Worm (Caenorhabditis elegans) whole organism, L1 larva: ENCODE measurements around the gene Y62H9A.13.

Source experiments
- C04F5.9 ChIP-seq: sonication (generic microtip); optimal IDR thresholded peaks from 2 replicates; lab custom pipeline; 2016; ENCODE audit warnings: missing genetic modification characterization, missing compliant biosample characterization
- C16A3.4 ChIP-seq: fragments of 150-350 bp; optimal IDR thresholded peaks from 2 replicates; lab custom pipeline; 2014; ENCODE audit warnings: missing biosample characterization, missing genetic modification characterization
- C34B4.2 ChIP-seq: sonication (generic microtip); optimal IDR thresholded peaks from 2 replicates; lab custom pipeline; 2017; ENCODE audit warnings: mild to moderate bottlenecking, missing genetic modification characterization, missing compliant biosample characterization
- F16B12.6 ChIP-seq: fragments of 150-350 bp; optimal IDR thresholded peaks from 2 replicates; lab custom pipeline; 2014; ENCODE audit warnings: missing biosample characterization, missing genetic modification characterization
- Y116A8C.19 ChIP-seq: sonication (generic microtip); optimal IDR thresholded peaks from 2 replicates; lab custom pipeline; 2016; ENCODE audit warnings: missing compliant biosample characterization, missing genetic modification characterization, borderline replicate concordance
- aha-1 ChIP-seq: fragments of 150-350 bp; optimal IDR thresholded peaks from 2 replicates; lab custom pipeline; 2014; ENCODE audit warnings: missing biosample characterization, missing genetic modification characterization
- blmp-1 ChIP-seq: fragments of 150-350 bp; optimal IDR thresholded peaks from 2 replicates; lab custom pipeline; 2014; ENCODE audit warnings: missing biosample characterization, missing genetic modification characterization
- ceh-90 ChIP-seq: sonication (generic microtip); optimal IDR thresholded peaks from 2 replicates; lab custom pipeline; 2016; ENCODE audit warnings: missing genetic modification characterization, missing compliant biosample characterization
- ces-1 ChIP-seq: fragments of 150-350 bp; optimal IDR thresholded peaks from 2 replicates; lab custom pipeline; 2014; ENCODE audit warnings: missing biosample characterization, missing genetic modification reagents, missing genetic modification characterization
- dpl-1 ChIP-seq, 3 experiments: fragments of 150-350 bp in 2 of 3; sonication (generic microtip) in 1 of 3; optimal IDR thresholded peaks; 2 replicates each; lab custom pipeline; 2014 to 2017; ENCODE audit warnings: missing biosample characterization in 3 of 3, missing genetic modification characterization in 3 of 3, missing genetic modification reagents in 3 of 3
- dsc-1 ChIP-seq: sonication (generic microtip); optimal IDR thresholded peaks from 2 replicates; lab custom pipeline; 2016; ENCODE audit warnings: mild to moderate bottlenecking, missing genetic modification characterization, missing compliant biosample characterization
- efl-3 ChIP-seq: fragments of 200-800 bp; sonication (Bioruptor generic); optimal IDR thresholded peaks from 2 replicates; lab custom pipeline; 2018; ENCODE audit warnings: mild to moderate bottlenecking, missing genetic modification characterization, missing compliant biosample characterization
- egl-13 ChIP-seq: sonication (generic microtip); optimal IDR thresholded peaks from 2 replicates; lab custom pipeline; 2016; ENCODE audit warnings: missing genotype, missing genetic modification reagents, missing genetic modification characterization, missing compliant biosample characterization
- egl-27 ChIP-seq, 2 experiments: fragments of 150-350 bp in 1 of 2; sonication (generic microtip); optimal IDR thresholded peaks; 3 replicates each; lab custom pipeline; 2017 to 2018; ENCODE audit warnings: missing biosample characterization in 2 of 2, missing genetic modification characterization in 2 of 2, missing genetic modification reagents in 2 of 2
- elt-3 ChIP-seq, 6 experiments: fragments of 150-350 bp in 1 of 6; sonication (generic microtip); optimal IDR thresholded peaks; 2 replicates each; lab custom pipeline; 2017 to 2018; ENCODE audit warnings: missing biosample characterization in 6 of 6, missing genetic modification characterization in 6 of 6, inconsistent platforms in 1 of 6
- fkh-8 ChIP-seq: sonication (generic microtip); optimal IDR thresholded peaks from 2 replicates; lab custom pipeline; 2016; ENCODE audit warnings: mild to moderate bottlenecking, missing genetic modification characterization, missing compliant biosample characterization
- hlh-17 ChIP-seq: fragments of 200-800 bp; sonication (Bioruptor generic); optimal IDR thresholded peaks from 2 replicates; lab custom pipeline; 2018; ENCODE audit warnings: missing genetic modification characterization, mild to moderate bottlenecking, missing compliant biosample characterization, moderate library complexity, borderline replicate concordance
- hlh-4 ChIP-seq: sonication (generic microtip); optimal IDR thresholded peaks from 2 replicates; lab custom pipeline; 2016; ENCODE audit warnings: mild to moderate bottlenecking, missing genetic modification characterization, missing compliant biosample characterization
- hpl-2 ChIP-seq: fragments of 150-350 bp; optimal IDR thresholded peaks from 2 replicates; lab custom pipeline; 2014; ENCODE audit warnings: missing biosample characterization, missing genetic modification reagents, missing genetic modification characterization
- irx-1 ChIP-seq: sonication (generic microtip); optimal IDR thresholded peaks from 2 replicates; lab custom pipeline; 2016; ENCODE audit warnings: missing genetic modification characterization, missing compliant biosample characterization
- isw-1 ChIP-seq: fragments of 200-800 bp; sonication (Bioruptor generic); IDR thresholded peaks from 2 replicates; pipeline ENCODE4 v1.3.6; 2022; ENCODE audit warnings: missing genetic modification characterization, missing compliant biosample characterization
- jun-1 ChIP-seq: fragments of 150-350 bp; optimal IDR thresholded peaks from 2 replicates; lab custom pipeline; 2014; ENCODE audit warnings: missing biosample characterization, missing genetic modification reagents, missing genetic modification characterization
- lin-13 ChIP-seq: fragments of 150-350 bp; optimal IDR thresholded peaks from 2 replicates; lab custom pipeline; 2014; ENCODE audit warnings: missing biosample characterization, missing genetic modification reagents, missing genetic modification characterization
- lin-35 ChIP-seq, 2 experiments: fragments of 150-350 bp; optimal IDR thresholded peaks; 2 replicates each; lab custom pipeline; 2014; ENCODE audit warnings: missing biosample characterization in 2 of 2, missing genetic modification characterization in 2 of 2, missing genetic modification reagents in 2 of 2
- lir-3 ChIP-seq: sonication (generic microtip); optimal IDR thresholded peaks from 2 replicates; lab custom pipeline; 2016; ENCODE audit warnings: mild to moderate bottlenecking, missing genetic modification characterization, moderate library complexity, missing compliant biosample characterization; ENCODE audit not compliant: poor library complexity
- mab-9 ChIP-seq: fragments of 200-800 bp; sonication (Bioruptor generic); IDR thresholded peaks from 2 replicates; pipeline ENCODE4 v1.3.6; 2022; ENCODE audit warnings: missing genetic modification reagents, missing genetic modification characterization, missing compliant biosample characterization
- mdl-1 ChIP-seq, 2 experiments: fragments of 150-350 bp; optimal IDR thresholded peaks; 2 replicates each; lab custom pipeline; 2014 to 2017; ENCODE audit warnings: missing biosample characterization in 2 of 2, missing genetic modification characterization in 2 of 2, inconsistent platforms in 1 of 2
- nhr-11 ChIP-seq: fragments of 150-350 bp; optimal IDR thresholded peaks from 2 replicates; lab custom pipeline; 2014; ENCODE audit warnings: missing biosample characterization, missing genetic modification characterization
- nhr-20 ChIP-seq: sonication (generic microtip); optimal IDR thresholded peaks from 2 replicates; lab custom pipeline; 2016; ENCODE audit warnings: mild to moderate bottlenecking, missing genetic modification characterization, missing compliant biosample characterization
- nhr-47 ChIP-seq: sonication (generic microtip); optimal IDR thresholded peaks from 2 replicates; lab custom pipeline; 2016; ENCODE audit warnings: mild to moderate bottlenecking, missing genetic modification characterization, moderate library complexity, missing compliant biosample characterization
- nhr-71 ChIP-seq: sonication (generic microtip); optimal IDR thresholded peaks from 2 replicates; lab custom pipeline; 2016; ENCODE audit warnings: mild to moderate bottlenecking, missing genetic modification characterization, moderate library complexity, missing compliant biosample characterization
- nhr-76 ChIP-seq: sonication (generic microtip); optimal IDR thresholded peaks from 2 replicates; lab custom pipeline; 2017; ENCODE audit warnings: missing biosample characterization, missing genetic modification characterization
- nhr-77 ChIP-seq: fragments of 150-350 bp; optimal IDR thresholded peaks from 2 replicates; lab custom pipeline; 2014; ENCODE audit warnings: missing biosample characterization, missing genetic modification characterization
- nhr-85 ChIP-seq: sonication (generic microtip); peaks from one replicate; lab custom pipeline; 2016; ENCODE audit warnings: missing genetic modification characterization, inconsistent platforms, missing compliant biosample characterization
- nhr-90 ChIP-seq: sonication (generic microtip); optimal IDR thresholded peaks from 2 replicates; lab custom pipeline; 2016; ENCODE audit warnings: mild to moderate bottlenecking, missing genetic modification characterization, missing compliant biosample characterization; ENCODE audit not compliant: poor library complexity
- pag-3 ChIP-seq: sonication (generic microtip); optimal IDR thresholded peaks from 2 replicates; lab custom pipeline; 2017; ENCODE audit warnings: missing genetic modification characterization, mild to moderate bottlenecking, missing compliant biosample characterization, antibody characterized with exemption, borderline replicate concordance; ENCODE audit not compliant: insufficient read depth
- pax-3 ChIP-seq: fragments of 200-800 bp; sonication (Bioruptor generic); optimal IDR thresholded peaks from 2 replicates; lab custom pipeline; 2018; ENCODE audit warnings: mild to moderate bottlenecking, missing genetic modification characterization, moderate library complexity, missing compliant biosample characterization
- snpc-4 ChIP-seq: fragments of 150-350 bp; optimal IDR thresholded peaks from 2 replicates; lab custom pipeline; 2014; ENCODE audit warnings: missing biosample characterization, missing genetic modification characterization
- snu-23 ChIP-seq: sonication (generic microtip); optimal IDR thresholded peaks from 2 replicates; lab custom pipeline; 2016; ENCODE audit warnings: missing genetic modification characterization, missing compliant biosample characterization
- sptf-1 ChIP-seq: fragments of 150-350 bp; optimal IDR thresholded peaks from 2 replicates; lab custom pipeline; 2014; ENCODE audit warnings: missing biosample characterization, missing genetic modification characterization
- swsn-7 ChIP-seq: sonication (generic microtip); optimal IDR thresholded peaks from 2 replicates; lab custom pipeline; 2016; ENCODE audit warnings: missing genetic modification characterization, missing compliant biosample characterization
- tbx-2 ChIP-seq: sonication (generic microtip); optimal IDR thresholded peaks from 2 replicates; lab custom pipeline; 2016; ENCODE audit warnings: missing genetic modification characterization, missing compliant biosample characterization
- unc-130 ChIP-seq: fragments of 150-350 bp; optimal IDR thresholded peaks from 2 replicates; lab custom pipeline; 2017; ENCODE audit warnings: missing biosample characterization, missing genetic modification characterization, inconsistent platforms
- vab-15 ChIP-seq: sonication (generic microtip); optimal IDR thresholded peaks from 2 replicates; lab custom pipeline; 2017; ENCODE audit warnings: missing genotype, mild to moderate bottlenecking, missing genetic modification characterization, missing compliant biosample characterization
- xbp-1 ChIP-seq: sonication (generic microtip); optimal IDR thresholded peaks from 2 replicates; lab custom pipeline; 2016; ENCODE audit warnings: missing genetic modification characterization, missing compliant biosample characterization
- zag-1 ChIP-seq: fragments of 150-350 bp; optimal IDR thresholded peaks from 2 replicates; lab custom pipeline; 2014; ENCODE audit warnings: missing biosample characterization, missing genetic modification characterization
- zip-4 ChIP-seq: fragments of 200-800 bp; sonication (Bioruptor generic); optimal IDR thresholded peaks from 2 replicates; lab custom pipeline; 2018; ENCODE audit warnings: mild to moderate bottlenecking, missing genetic modification characterization, moderate library complexity, missing compliant biosample characterization
- ztf-4 ChIP-seq: fragments of 150-350 bp; optimal IDR thresholded peaks from 2 replicates; lab custom pipeline; 2014; ENCODE audit warnings: missing biosample characterization, missing genetic modification characterization

The Y62H9A.13 gene

ce11 chrX:11924158-11924557 lies 7.4 kb downstream of the Y62H9A.13 start, which contains the start of gene F55G7.1 (continued):
- peak; percentile 3 for TF ChIP-seq nhr-77 (tag; lab: Kevin White, UChicago)
- TF ChIP-seq lin-35 (GFP tag; optimal IDR thresholded peaks at IDR 0.05; lab: Kevin White, UChicago): peak in 1 of 2 experiments; percentile 67
- TF ChIP-seq hlh-4 (tag; lab: Kevin White, UChicago): no peak
- TF ChIP-seq sptf-1 (tag; lab: Kevin White, UChicago): no peak
- TF ChIP-seq ceh-90 (tag; lab: Kevin White, UChicago): no peak
- peak; percentile 52 for TF ChIP-seq C16A3.4 (tag; lab: Kevin White, UChicago)
- no peak for TF ChIP-seq lin-13 (GFP tag; lab: Kevin White, UChicago)
- TF ChIP-seq pax-3 (tag; lab: Kevin White, UChicago): no peak
- TF ChIP-seq ztf-4: peak; percentile 31
- peak; percentile 78 for TF ChIP-seq jun-1
- no peak for TF ChIP-seq unc-130 (tag; lab: Kevin White, UChicago)
- no peak for TF ChIP-seq F16B12.6 (tag; lab: Kevin White, UChicago)
- peak; percentile 56 for TF ChIP-seq tbx-2 (tag; lab: Kevin White, UChicago)
- no peak for TF ChIP-seq pag-3 (tag; lab: Kevin White, UChicago)
- TF ChIP-seq nhr-85 (tag; lab: Kevin White, UChicago): peak; percentile 75
- peak; percentile 72 for TF ChIP-seq nhr-90 (tag; lab: Kevin White, UChicago)
- TF ChIP-seq snpc-4 (tag; lab: Kevin White, UChicago): no peak
- TF ChIP-seq Y116A8C.19 (tag; lab: Kevin White, UChicago): no peak
- peak; percentile 71 for TF ChIP-seq dsc-1
- TF ChIP-seq dpl-1 (GFP tag; optimal IDR thresholded peaks at IDR 0.05; lab: Kevin White, UChicago): no peak
- TF ChIP-seq isw-1 (GFP tag; lab: Robert Waterston, UW): no peak
- TF ChIP-seq vab-15 (tag; lab: Kevin White, UChicago): no peak
- no peak for TF ChIP-seq nhr-76 (tag; lab: Kevin White, UChicago)
- TF ChIP-seq egl-13: no peak
- no peak for TF ChIP-seq hlh-17 (GFP tag; lab: Kevin White, UChicago)
- no peak for TF ChIP-seq lir-3 (tag; lab: Kevin White, UChicago)
- no peak for TF ChIP-seq C34B4.2
- peak; percentile 13 for TF ChIP-seq hpl-2 (GFP tag; lab: Kevin White, UChicago)
- TF ChIP-seq nhr-20 (tag; lab: Kevin White, UChicago): peak; percentile 52
- TF ChIP-seq nhr-47 (tag; lab: Kevin White, UChicago): peak; percentile 77
- peak in 4 of 6 experiments; percentile 23 to 38 (median 26) for TF ChIP-seq elt-3 (tag; optimal IDR thresholded peaks at IDR 0.05; lab: Kevin White, UChicago)
- TF ChIP-seq egl-27 (tag; optimal IDR thresholded peaks at IDR 0.05; lab: Kevin White, UChicago): no peak
- TF ChIP-seq nhr-11 (tag; lab: Kevin White, UChicago): no peak
- no peak for TF ChIP-seq aha-1
- peak; percentile 32 for TF ChIP-seq irx-1
- no peak for TF ChIP-seq efl-3 (GFP tag; lab: Kevin White, UChicago)
- TF ChIP-seq ces-1 (GFP tag; lab: Kevin White, UChicago): no peak
- peak; percentile 44 for TF ChIP-seq xbp-1 (tag; lab: Kevin White, UChicago)
- no peak for TF ChIP-seq zag-1 (tag; lab: Kevin White, UChicago)
- no peak for TF ChIP-seq mab-9 (GFP tag; lab: Robert Waterston, UW)
- no peak for TF ChIP-seq mdl-1 (tag; optimal IDR thresholded peaks at IDR 0.05; lab: Kevin White, UChicago)
- TF ChIP-seq zip-4 (GFP tag; lab: Kevin White, UChicago): peak; percentile 41
- TF ChIP-seq snu-23 (GFP tag; lab: Kevin White, UChicago): peak; percentile 79
- peak; percentile 32 for TF ChIP-seq blmp-1
- peak; percentile 32 for TF ChIP-seq swsn-7 (tag; lab: Kevin White, UChicago)
- TF ChIP-seq C04F5.9: no peak
- peak; percentile 49 for TF ChIP-seq nhr-71 (tag; lab: Kevin White, UChicago)
- no peak for TF ChIP-seq fkh-8 (tag; lab: Kevin White, UChicago)
